Fruit fly (Drosophila melanogaster) whole organism, embryonic: ENCODE data around the gene CG42536.

Source experiments
- Ada2b ChIP-seq: fragments of 200-800 bp; sonication (Bioruptor generic); IDR thresholded peaks from 2 replicates; pipeline ENCODE4 v1.3.6; 2022; ENCODE audit warnings: missing biosample characterization, missing genetic modification characterization
- CG11085 ChIP-seq: fragments of 200-800 bp; sonication (Bioruptor generic); IDR thresholded peaks from 2 replicates; pipeline ENCODE4 v1.3.6; 2022; ENCODE audit warnings: missing biosample characterization, missing genetic modification characterization
- CG11398 ChIP-seq: fragments of 200-800 bp; sonication (Bioruptor generic); optimal IDR thresholded peaks from 2 replicates; lab custom pipeline; 2016; ENCODE audit warnings: missing biosample characterization, missing genetic modification characterization
- CG17612 ChIP-seq: fragments of 200-800 bp; sonication (Bioruptor generic); IDR thresholded peaks from 2 replicates; pipeline ENCODE4 v1.3.6; 2022; ENCODE audit warnings: missing biosample characterization, missing genetic modification characterization
- CG17802 ChIP-seq: fragments of 200-800 bp; sonication (Bioruptor generic); optimal IDR thresholded peaks from 2 replicates; lab custom pipeline; 2018; ENCODE audit warnings: missing biosample characterization, mild to moderate bottlenecking, missing genetic modification characterization, moderate library complexity
- CG17829 ChIP-seq: fragments of 200-800 bp; optimal IDR thresholded peaks from 2 replicates; lab custom pipeline; 2019; ENCODE audit warnings: missing biosample characterization, mild to moderate bottlenecking, missing genetic modification characterization, moderate library complexity
- CG18476 ChIP-seq: fragments of 200-800 bp; sonication (Bioruptor generic); optimal IDR thresholded peaks from 2 replicates; lab custom pipeline; 2016; ENCODE audit warnings: missing biosample characterization, mild to moderate bottlenecking, missing genetic modification characterization
- CG30403 ChIP-seq: fragments of 200-800 bp; sonication (Bioruptor generic); optimal IDR thresholded peaks from 3 replicates; lab custom pipeline; 2016; ENCODE audit warnings: missing biosample characterization, missing genetic modification characterization
- CG3065 ChIP-seq: fragments of 200-800 bp; sonication (Bioruptor generic); optimal IDR thresholded peaks from 2 replicates; lab custom pipeline; 2016; ENCODE audit warnings: missing biosample characterization, missing genetic modification characterization
- CG31388 ChIP-seq: fragments of 200-800 bp; sonication (Bioruptor generic); optimal IDR thresholded peaks from 2 replicates; lab custom pipeline; 2016; ENCODE audit warnings: missing biosample characterization, missing genetic modification characterization
- CG32767 ChIP-seq: fragments of 200-800 bp; sonication (Bioruptor generic); IDR thresholded peaks from 2 replicates; pipeline ENCODE4 v1.3.6; 2022; ENCODE audit warnings: missing biosample characterization, missing genetic modification characterization
- CG34224 ChIP-seq: fragments of 200-800 bp; sonication (Bioruptor generic); IDR thresholded peaks from 3 replicates; pipeline ENCODE4 v1.3.6; 2022; ENCODE audit warnings: missing biosample characterization, missing genetic modification characterization; ENCODE audit not compliant: partially characterized antibody
- CG34422 ChIP-seq: fragments of 200-800 bp; sonication (Bioruptor generic); IDR thresholded peaks from 3 replicates; pipeline ENCODE4 v1.3.6; 2022; ENCODE audit warnings: missing biosample characterization, missing genetic modification characterization
- CG43689 ChIP-seq: fragments of 200-800 bp; sonication (Bioruptor generic); IDR thresholded peaks from 2 replicates; pipeline ENCODE4 v1.3.6; 2022; ENCODE audit warnings: missing biosample characterization, missing genetic modification characterization
- CG6689 ChIP-seq: fragments of 200-800 bp; sonication (Bioruptor generic); IDR thresholded peaks from 2 replicates; pipeline ENCODE4 v1.3.6; 2022; ENCODE audit warnings: missing biosample characterization, missing genetic modification characterization
- CG8478 ChIP-seq: fragments of >200 bp; optimal IDR thresholded peaks from 2 replicates; lab custom pipeline; 2018
- CHES-1-like ChIP-seq: fragments of 200-800 bp; sonication (Bioruptor generic); optimal IDR thresholded peaks from 2 replicates; lab custom pipeline; 2016; ENCODE audit warnings: missing biosample characterization, missing genetic modification characterization
- Dfd ChIP-seq, 2 experiments: fragments of >200 bp; optimal IDR thresholded peaks; 2 replicates each; lab custom pipeline; 2017; ENCODE audit warnings: missing biosample characterization in 2 of 2, missing genetic modification characterization in 2 of 2
- Drgx ChIP-seq: fragments of 200-800 bp; sonication (Bioruptor generic); IDR thresholded peaks from 2 replicates; pipeline ENCODE4 v1.3.6; 2022; ENCODE audit warnings: missing biosample characterization, missing genetic modification characterization
- E2f1 ChIP-seq: fragments of 200-800 bp; sonication (Bioruptor generic); IDR thresholded peaks from 2 replicates; pipeline ENCODE4 v1.3.6; 2022; ENCODE audit warnings: missing biosample characterization, missing genetic modification characterization
- Ets97D ChIP-seq: fragments of 200-800 bp; sonication (Bioruptor generic); optimal IDR thresholded peaks from 3 replicates; lab custom pipeline; 2016; ENCODE audit warnings: missing biosample characterization, missing genetic modification characterization
- Hey ChIP-seq: fragments of 200-800 bp; sonication (Bioruptor generic); optimal IDR thresholded peaks from 3 replicates; lab custom pipeline; 2018; ENCODE audit warnings: missing biosample characterization, mild to moderate bottlenecking, missing genetic modification characterization
- Hmr ChIP-seq: fragments of 200-800 bp; sonication (Bioruptor generic); optimal IDR thresholded peaks from 3 replicates; lab custom pipeline; 2017; ENCODE audit warnings: mild to moderate bottlenecking, missing biosample characterization, missing genetic modification reagents, missing genetic modification characterization
- NC2α ChIP-seq: fragments of 200-800 bp; sonication (Bioruptor generic); optimal IDR thresholded peaks from 2 replicates; lab custom pipeline; 2016; ENCODE audit warnings: missing biosample characterization, missing genetic modification characterization
- Rfx ChIP-seq: fragments of 200-800 bp; sonication (Bioruptor generic); IDR thresholded peaks from 2 replicates; pipeline ENCODE4 v1.3.6; 2022; ENCODE audit warnings: missing biosample characterization, missing genetic modification characterization
- Side ChIP-seq: fragments of 200-800 bp; sonication (Bioruptor generic); optimal IDR thresholded peaks from 2 replicates; lab custom pipeline; 2016; ENCODE audit warnings: missing biosample characterization, missing genetic modification characterization
- bowl ChIP-seq: fragments of 200-800 bp; sonication (Bioruptor generic); IDR thresholded peaks from 2 replicates; pipeline ENCODE4 v1.3.6; 2022; ENCODE audit warnings: missing biosample characterization, missing genetic modification characterization
- cad ChIP-seq: fragments of >200 bp; optimal IDR thresholded peaks from 2 replicates; lab custom pipeline; 2017; ENCODE audit warnings: missing biosample characterization, missing genetic modification characterization
- caup ChIP-seq: fragments of 200-800 bp; sonication (Bioruptor generic); optimal IDR thresholded peaks from 3 replicates; lab custom pipeline; 2017; ENCODE audit warnings: missing biosample characterization, mild to moderate bottlenecking, missing genetic modification characterization, moderate library complexity; ENCODE audit not compliant: severe bottlenecking
- danr ChIP-seq: fragments of 200-800 bp; sonication (Bioruptor generic); IDR thresholded peaks from 2 replicates; pipeline ENCODE4 v1.3.6; 2022; ENCODE audit warnings: missing biosample characterization, missing genetic modification characterization
- dmrt11E ChIP-seq: fragments of 200-800 bp; sonication (Bioruptor generic); optimal IDR thresholded peaks from 3 replicates; lab custom pipeline; 2018; ENCODE audit warnings: missing biosample characterization, mild to moderate bottlenecking, missing genetic modification characterization, moderate library complexity
- en ChIP-seq: fragments of 200-800 bp; sonication (Bioruptor generic); optimal IDR thresholded peaks from 2 replicates; lab custom pipeline; 2016; ENCODE audit warnings: missing biosample characterization, missing genetic modification characterization
- gt ChIP-seq: fragments of 200-800 bp; sonication (Bioruptor generic); IDR thresholded peaks from 2 replicates; pipeline ENCODE4 v1.3.6; 2022; ENCODE audit warnings: missing biosample characterization, missing genetic modification characterization
- hth ChIP-seq: fragments of >200 bp; optimal IDR thresholded peaks from 2 replicates; lab custom pipeline; 2017; ENCODE audit warnings: inconsistent platforms
- jing ChIP-seq: fragments of 200-800 bp; sonication (Bioruptor generic); optimal IDR thresholded peaks from 2 replicates; lab custom pipeline; 2018; ENCODE audit warnings: missing biosample characterization, mild to moderate bottlenecking, missing genetic modification characterization
- klu ChIP-seq: fragments of 200-800 bp; sonication (Bioruptor generic); IDR thresholded peaks from 2 replicates; pipeline ENCODE4 v1.3.6; 2022; ENCODE audit warnings: missing biosample characterization, missing genetic modification characterization
- knrl ChIP-seq: fragments of 200-800 bp; sonication (Bioruptor generic); IDR thresholded peaks from 3 replicates; pipeline ENCODE4 v1.3.6; 2022; ENCODE audit warnings: missing biosample characterization, missing genetic modification characterization; ENCODE audit not compliant: partially characterized antibody
- lilli ChIP-seq: fragments of 200-800 bp; sonication (Bioruptor generic); optimal IDR thresholded peaks from 3 replicates; lab custom pipeline; 2016; ENCODE audit warnings: missing biosample characterization, missing genetic modification characterization
- mirr ChIP-seq: fragments of 200-800 bp; sonication (Bioruptor generic); optimal IDR thresholded peaks from 3 replicates; lab custom pipeline; 2018; ENCODE audit warnings: missing biosample characterization, mild to moderate bottlenecking, missing genetic modification characterization
- pan ChIP-seq, 4 experiments: fragments of >200 bp in 3 of 4; fragments of 200-800 bp in 1 of 4; sonication (Bioruptor generic) in 1 of 4; optimal IDR thresholded peaks in 3 of 4; IDR thresholded peaks in 1 of 4; 2 replicates each; pipeline versions ENCODE4 v1.3.6 to Lab custom; 2017 to 2022; ENCODE audit warnings: missing biosample characterization in 2 of 4, missing genetic modification characterization in 2 of 4, mixed read lengths in 1 of 4
- phol ChIP-seq: fragments of 200-800 bp; sonication (Bioruptor generic); optimal IDR thresholded peaks from 3 replicates; lab custom pipeline; 2018; ENCODE audit warnings: missing biosample characterization, mild to moderate bottlenecking, missing genetic modification characterization, moderate library complexity
- prd ChIP-seq, 3 experiments: fragments of >200 bp in 2 of 3; fragments of 200-800 bp in 1 of 3; sonication (Bioruptor generic) in 1 of 3; optimal IDR thresholded peaks in 2 of 3; IDR thresholded peaks in 1 of 3; 2 replicates in 2 of 3; 3 replicates in 1 of 3; pipeline versions ENCODE4 v1.3.6 to Lab custom; 2017 to 2022; ENCODE audit warnings: missing biosample characterization in 1 of 3, missing genetic modification characterization in 1 of 3
- seq ChIP-seq: fragments of 200-800 bp; sonication (Bioruptor generic); IDR thresholded peaks from 2 replicates; pipeline ENCODE4 v1.3.6; 2022; ENCODE audit warnings: missing biosample characterization, missing genetic modification characterization
- sim ChIP-seq: fragments of 200-800 bp; sonication (Bioruptor generic); IDR thresholded peaks from 2 replicates; pipeline ENCODE4 v1.3.6; 2022; ENCODE audit warnings: missing biosample characterization, missing genetic modification characterization
- sr ChIP-seq: fragments of 200-800 bp; sonication (Bioruptor generic); IDR thresholded peaks from 3 replicates; pipeline ENCODE4 v1.3.6; 2022; ENCODE audit warnings: missing biosample characterization, missing genetic modification characterization
- tll ChIP-seq, 2 experiments: fragments of 200-800 bp in 1 of 2; fragments of >200 bp in 1 of 2; sonication (Bioruptor generic) in 1 of 2; optimal IDR thresholded peaks; 2 replicates each; lab custom pipeline; 2017 to 2019; ENCODE audit warnings: missing biosample characterization in 2 of 2, missing genetic modification characterization in 2 of 2, mild to moderate bottlenecking in 1 of 2, moderate library complexity in 1 of 2
- tna ChIP-seq: fragments of 200-800 bp; sonication (Bioruptor generic); IDR thresholded peaks from 2 replicates; pipeline ENCODE4 v1.3.6; 2022; ENCODE audit warnings: missing biosample characterization, missing genetic modification characterization; ENCODE audit not compliant: partially characterized antibody
- usp ChIP-seq: fragments of >200 bp; optimal IDR thresholded peaks from 2 replicates; lab custom pipeline; 2017; ENCODE audit warnings: missing biosample characterization, missing genetic modification characterization
- vnd ChIP-seq: fragments of 200-800 bp; sonication (Bioruptor generic); IDR thresholded peaks from 3 replicates; pipeline ENCODE4 v1.3.6; 2022; ENCODE audit warnings: missing biosample characterization, missing genetic modification characterization; ENCODE audit not compliant: partially characterized antibody
- wdn ChIP-seq: fragments of 200-800 bp; sonication (Bioruptor generic); IDR thresholded peaks from 2 replicates; pipeline ENCODE4 v1.3.6; 2022; ENCODE audit warnings: missing biosample characterization, missing genetic modification characterization
- zfh2 ChIP-seq: fragments of 200-800 bp; sonication (Bioruptor generic); optimal IDR thresholded peaks from 2 replicates; lab custom pipeline; 2016; ENCODE audit warnings: missing biosample characterization, missing genetic modification characterization

The CG42536 gene

DNA sequence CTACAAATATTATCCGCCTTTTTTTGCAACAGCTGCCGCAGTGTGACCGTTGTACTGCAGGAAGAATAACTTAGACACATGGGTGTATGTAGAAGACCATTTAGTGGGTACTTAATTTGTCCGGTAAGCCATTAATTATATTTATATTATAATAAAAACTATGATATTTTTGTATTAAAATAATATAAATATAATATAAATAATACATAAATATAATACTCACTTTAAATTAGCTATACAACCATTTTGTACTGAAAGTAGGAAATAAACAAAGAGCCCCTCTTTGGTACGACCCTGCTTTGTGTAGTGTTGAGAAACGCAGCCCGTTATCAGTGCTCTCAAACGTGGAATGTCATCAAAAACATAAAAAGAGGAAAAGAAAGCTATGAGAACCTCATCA, 8.0 kb upstream of the CG42536 start, which contains the start of gene Cnep1r2 (continued):
- no peak for TF ChIP-seq vnd (GFP tag; lab: Robert Waterston, UW)
- TF ChIP-seq CG17612: peak; percentile 82
- peak; percentile 71 for TF ChIP-seq mirr (GFP tag; lab: Kevin White, UChicago)
- peak; percentile 92 for TF ChIP-seq Drgx (GFP tag; lab: Robert Waterston, UW)
- peak; percentile 96 for TF ChIP-seq Hmr (GFP tag; lab: Kevin White, UChicago)
- TF ChIP-seq gt (GFP tag; lab: Robert Waterston, UW): peak; percentile 84
- TF ChIP-seq knrl (GFP tag; lab: Robert Waterston, UW): peak; percentile 58; the same call in 2 of the 3 replicates
- TF ChIP-seq CG3065 (GFP tag; lab: Kevin White, UChicago): peak; percentile 88
- no peak for TF ChIP-seq NC2α (GFP tag; lab: Kevin White, UChicago)
- no peak for TF ChIP-seq CG8478 (lab: Kevin White, UChicago)
- TF ChIP-seq Rfx (GFP tag; lab: Robert Waterston, UW): peak; percentile 97
- TF ChIP-seq cad (GFP tag; lab: Kevin White, UChicago): no peak
- peak; percentile 74 for TF ChIP-seq jing (GFP tag; lab: Kevin White, UChicago)
- peak; percentile 88 for TF ChIP-seq CG43689
- TF ChIP-seq Dfd (GFP tag; optimal IDR thresholded peaks at IDR 0.05; lab: Kevin White, UChicago): no peak
- peak; percentile 97 for TF ChIP-seq CG6689 (GFP tag; lab: Robert Waterston, UW)
- TF ChIP-seq hth (lab: Kevin White, UChicago): no peak
- TF ChIP-seq Hey (tag; lab: Kevin White, UChicago): peak; percentile 68
- peak; percentile 94 for TF ChIP-seq CG11085 (GFP tag; lab: Robert Waterston, UW)
- peak; percentile 84 for TF ChIP-seq danr (GFP tag; lab: Robert Waterston, UW)
- peak; percentile 89 for TF ChIP-seq wdn (GFP tag; lab: Robert Waterston, UW)
- TF ChIP-seq CG11398 (GFP tag; lab: Kevin White, UChicago): no peak
- peak; percentile 90 for TF ChIP-seq seq
- TF ChIP-seq pan (optimal IDR thresholded peaks at IDR 0.05; lab: Kevin White, UChicago): no peak
- peak in 1 of 2 experiments; percentile 96 for TF ChIP-seq pan (GFP tag; optimal IDR thresholded peaks at IDR 0.05 in 1 of 2, IDR thresholded peaks at IDR 0.05 in 1 of 2)
- peak; percentile 90 for TF ChIP-seq Ada2b (GFP tag; lab: Robert Waterston, UW)
- TF ChIP-seq CG18476 (GFP tag; lab: Kevin White, UChicago): peak; percentile 84
- peak; percentile 97 for TF ChIP-seq phol (tag; lab: Kevin White, UChicago)
- TF ChIP-seq en: no peak
- peak; percentile 96 for TF ChIP-seq caup (GFP tag; lab: Kevin White, UChicago)
- TF ChIP-seq E2f1 (GFP tag; lab: Robert Waterston, UW): peak; percentile 96
- TF ChIP-seq tna (GFP tag; lab: Robert Waterston, UW): no peak
- peak; percentile 95 for TF ChIP-seq CG32767 (GFP tag; lab: Robert Waterston, UW)
- peak; percentile 90 for TF ChIP-seq CG30403
- peak; percentile 44 for TF ChIP-seq Ets97D (GFP tag; lab: Kevin White, UChicago)
- TF ChIP-seq Side (GFP tag; lab: Kevin White, UChicago): peak; percentile 59
- TF ChIP-seq sr (GFP tag; lab: Robert Waterston, UW): peak; percentile 68; the same call in 1 of the 3 replicates
- TF ChIP-seq klu (GFP tag; lab: Robert Waterston, UW): peak; percentile 94
- peak in 1 of 2 experiments; percentile 60 for TF ChIP-seq tll (GFP tag; optimal IDR thresholded peaks at IDR 0.05; lab: Kevin White, UChicago)
- TF ChIP-seq CG31388 (GFP tag; lab: Kevin White, UChicago): peak; percentile 70
- TF ChIP-seq sim: peak; percentile 88
- TF ChIP-seq bowl (GFP tag; lab: Robert Waterston, UW): peak; percentile 65
- peak; percentile 82 for TF ChIP-seq zfh2 (GFP tag; lab: Kevin White, UChicago)
- TF ChIP-seq CG17829 (tag; lab: Kevin White, UChicago): peak; percentile 98
- peak; percentile 74 for TF ChIP-seq CG17802
- TF ChIP-seq CG34224 (GFP tag; lab: Robert Waterston, UW): no peak
- TF ChIP-seq prd (optimal IDR thresholded peaks at IDR 0.05; lab: Kevin White, UChicago): no peak
- TF ChIP-seq prd (GFP tag; IDR thresholded peaks at IDR 0.05; lab: Robert Waterston, UW): peak; percentile 98
- peak; percentile 86 for TF ChIP-seq lilli
- TF ChIP-seq CHES-1-like (GFP tag; lab: Kevin White, UChicago): peak; percentile 18
- peak; percentile 98 for TF ChIP-seq dmrt11E (tag; lab: Kevin White, UChicago)
- peak; percentile 97 for TF ChIP-seq CG34422 (GFP tag; lab: Robert Waterston, UW)
- no peak for TF ChIP-seq usp (GFP tag; lab: Kevin White, UChicago)
